Worm (Caenorhabditis elegans) whole organism, L4/young adult: Measurements from ENCODE around the gene srw-33.

ENCODE experiments used
- W03F9.2 ChIP-seq: fragments of 150-350 bp; optimal IDR thresholded peaks from 2 replicates; lab custom pipeline; 2014; ENCODE audit warnings: missing biosample characterization, missing genetic modification characterization
- dao-5 ChIP-seq: sonication (generic microtip); optimal IDR thresholded peaks from 2 replicates; lab custom pipeline; 2016; ENCODE audit warnings: missing genotype, missing genetic modification characterization, moderate library complexity, missing compliant biosample characterization
- him-1 ChIP-seq: sonication (generic microtip); optimal IDR thresholded peaks from 2 replicates; lab custom pipeline; 2016; ENCODE audit warnings: missing genotype, missing genetic modification reagents, missing genetic modification characterization, missing compliant biosample characterization

srw-33 gene

DNA sequence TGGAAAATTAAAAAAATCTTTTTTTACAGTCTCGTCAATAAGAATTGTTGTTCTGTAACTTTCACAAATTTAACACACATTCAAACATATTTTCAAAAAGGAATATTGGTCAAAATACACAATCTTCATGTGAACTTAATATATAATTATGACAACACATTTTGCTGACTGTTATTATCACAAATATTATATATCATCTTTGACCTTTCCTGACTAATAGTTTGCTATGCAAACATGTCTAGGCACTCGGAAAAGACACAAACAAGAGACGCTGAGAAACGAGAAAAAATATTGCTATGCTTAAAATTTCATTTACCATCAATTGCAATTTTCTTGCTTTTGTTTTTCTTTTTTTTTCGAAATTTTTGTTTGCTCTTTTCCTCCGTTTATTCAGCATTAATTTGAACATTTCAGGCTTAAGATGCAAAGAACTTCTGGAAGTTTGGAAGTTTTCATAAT, 49.4 kb downstream of the srw-33 start, which contains the start of gene fbxa-135:
TSS of gene fbxa-135 (plus strand) at position 409 of the 459 bp plus-strand sequence.
- no peak for TF ChIP-seq him-1 (tag; lab: Kevin White, UChicago)
- no peak for TF ChIP-seq dao-5 (tag; lab: Kevin White, UChicago)
- no peak for TF ChIP-seq W03F9.2

DNA sequence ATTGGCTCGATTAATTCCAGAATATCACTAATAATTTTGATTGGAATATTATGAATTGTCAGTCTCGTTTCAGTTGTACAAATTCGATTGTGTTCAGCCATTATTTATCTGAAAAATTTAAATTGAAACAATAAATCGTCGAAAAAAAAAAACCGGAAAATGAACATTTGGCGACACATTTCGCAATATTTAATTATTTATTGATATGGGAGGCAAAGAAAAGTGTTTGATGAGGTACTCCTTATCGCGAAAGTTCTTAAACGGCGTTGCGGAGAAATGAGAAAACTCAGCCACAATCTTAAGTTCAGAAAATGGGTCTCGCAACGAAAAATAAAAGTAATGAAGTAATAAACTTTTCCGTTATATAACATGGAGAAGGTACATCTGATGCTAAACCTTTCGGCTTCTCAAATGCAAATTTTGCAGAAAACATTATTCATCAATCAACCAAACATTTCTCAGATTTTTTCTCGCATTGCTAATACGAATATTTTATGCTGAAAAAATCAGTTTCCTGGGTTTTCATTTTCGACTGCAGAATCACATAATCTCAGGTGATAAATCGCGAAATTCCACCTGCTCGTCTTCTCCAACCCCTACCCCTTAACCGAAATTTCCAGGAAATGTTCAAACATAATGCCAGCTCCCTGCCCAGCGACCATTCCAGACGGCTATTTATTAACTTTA, 51.5 kb downstream of the srw-33 start, which contains the start of the genes T06E6.15 and sri-7:
TSS of gene T06E6.15 (minus strand) at position 101 of the 687 bp plus-strand sequence.
TSS of gene sri-7 (plus strand) at position 637 of the 687 bp plus-strand sequence.
- no peak for TF ChIP-seq dao-5 (tag; lab: Kevin White, UChicago)
- TF ChIP-seq W03F9.2: no peak
- TF ChIP-seq him-1 (tag; lab: Kevin White, UChicago): no peak
